Worm (Caenorhabditis elegans) whole organism, L1 larva: ENCODE data around the gene C09E8.1.
"Not testable (repeated sequence)": the region's sequence is repeated elsewhere in the genome, so short reads cannot be mapped to it uniquely, and the experiment has no call there.

ENCODE experiments used
- alr-1 ChIP-seq: fragments of 200-800 bp; sonication (Bioruptor generic); optimal IDR thresholded peaks from 2 replicates; lab custom pipeline; 2018; ENCODE audit warnings: borderline replicate concordance, mild to moderate bottlenecking, missing genetic modification characterization, missing compliant biosample characterization
- ama-1 ChIP-seq: fragments of 150-350 bp; optimal IDR thresholded peaks from 2 replicates; lab custom pipeline; 2014
- blmp-1 ChIP-seq: fragments of 150-350 bp; optimal IDR thresholded peaks from 2 replicates; lab custom pipeline; 2014; ENCODE audit warnings: missing biosample characterization, missing genetic modification characterization
- ceh-63 ChIP-seq: fragments of 200-800 bp; sonication (Bioruptor generic); optimal IDR thresholded peaks from 2 replicates; lab custom pipeline; 2018; ENCODE audit warnings: mild to moderate bottlenecking, missing genetic modification characterization, missing compliant biosample characterization
- ceh-82 ChIP-seq, 3 experiments: fragments of 150-350 bp in 1 of 3; sonication (generic microtip) in 2 of 3; optimal IDR thresholded peaks; 2 replicates each; lab custom pipeline; 2014 to 2017; ENCODE audit warnings: missing biosample characterization in 3 of 3, missing genetic modification characterization in 3 of 3
- ces-1 ChIP-seq: fragments of 150-350 bp; optimal IDR thresholded peaks from 2 replicates; lab custom pipeline; 2014; ENCODE audit warnings: missing biosample characterization, missing genetic modification reagents, missing genetic modification characterization
- dsc-1 ChIP-seq: sonication (generic microtip); optimal IDR thresholded peaks from 2 replicates; lab custom pipeline; 2016; ENCODE audit warnings: mild to moderate bottlenecking, missing genetic modification characterization, missing compliant biosample characterization
- elt-2 ChIP-seq: sonication (generic microtip); optimal IDR thresholded peaks from 2 replicates; lab custom pipeline; 2016; ENCODE audit warnings: missing genetic modification characterization, mild to moderate bottlenecking, inconsistent platforms, missing compliant biosample characterization, missing genetic modification reagents
- elt-3 ChIP-seq, 6 experiments: fragments of 150-350 bp in 1 of 6; sonication (generic microtip); optimal IDR thresholded peaks; 2 replicates each; lab custom pipeline; 2017 to 2018; ENCODE audit warnings: missing biosample characterization in 6 of 6, missing genetic modification characterization in 6 of 6, inconsistent platforms in 1 of 6
- grh-1 ChIP-seq: fragments of 200-800 bp; sonication (Bioruptor generic); IDR thresholded peaks from 2 replicates; pipeline ENCODE4 v1.3.6; 2022; ENCODE audit warnings: missing genetic modification reagents, missing genetic modification characterization, missing compliant biosample characterization
- irx-1 ChIP-seq: sonication (generic microtip); optimal IDR thresholded peaks from 2 replicates; lab custom pipeline; 2016; ENCODE audit warnings: missing genetic modification characterization, missing compliant biosample characterization
- jun-1 ChIP-seq: fragments of 150-350 bp; optimal IDR thresholded peaks from 2 replicates; lab custom pipeline; 2014; ENCODE audit warnings: missing biosample characterization, missing genetic modification reagents, missing genetic modification characterization
- lin-13 ChIP-seq: fragments of 150-350 bp; optimal IDR thresholded peaks from 2 replicates; lab custom pipeline; 2014; ENCODE audit warnings: missing biosample characterization, missing genetic modification reagents, missing genetic modification characterization
- lin-35 ChIP-seq, 2 experiments: fragments of 150-350 bp; optimal IDR thresholded peaks; 2 replicates each; lab custom pipeline; 2014; ENCODE audit warnings: missing biosample characterization in 2 of 2, missing genetic modification characterization in 2 of 2, missing genetic modification reagents in 2 of 2
- lir-3 ChIP-seq: sonication (generic microtip); optimal IDR thresholded peaks from 2 replicates; lab custom pipeline; 2016; ENCODE audit warnings: mild to moderate bottlenecking, missing genetic modification characterization, moderate library complexity, missing compliant biosample characterization; ENCODE audit not compliant: poor library complexity
- lsy-2 ChIP-seq, 2 experiments: fragments of 150-350 bp; optimal IDR thresholded peaks; 2 replicates each; lab custom pipeline; 2014; ENCODE audit warnings: missing biosample characterization in 2 of 2, missing genetic modification characterization in 2 of 2
- mef-2 ChIP-seq: fragments of 150-350 bp; optimal IDR thresholded peaks from 2 replicates; lab custom pipeline; 2014; ENCODE audit warnings: missing biosample characterization, missing genetic modification characterization
- nhr-11 ChIP-seq: fragments of 150-350 bp; optimal IDR thresholded peaks from 2 replicates; lab custom pipeline; 2014; ENCODE audit warnings: missing biosample characterization, missing genetic modification characterization
- nhr-237 ChIP-seq: fragments of 150-350 bp; optimal IDR thresholded peaks from 2 replicates; lab custom pipeline; 2014; ENCODE audit warnings: missing biosample characterization, missing genetic modification characterization
- nhr-47 ChIP-seq: sonication (generic microtip); optimal IDR thresholded peaks from 2 replicates; lab custom pipeline; 2016; ENCODE audit warnings: mild to moderate bottlenecking, missing genetic modification characterization, moderate library complexity, missing compliant biosample characterization
- nhr-71 ChIP-seq: sonication (generic microtip); optimal IDR thresholded peaks from 2 replicates; lab custom pipeline; 2016; ENCODE audit warnings: mild to moderate bottlenecking, missing genetic modification characterization, moderate library complexity, missing compliant biosample characterization
- nhr-76 ChIP-seq: sonication (generic microtip); optimal IDR thresholded peaks from 2 replicates; lab custom pipeline; 2017; ENCODE audit warnings: missing biosample characterization, missing genetic modification characterization
- nhr-84 ChIP-seq: sonication (generic microtip); optimal IDR thresholded peaks from 2 replicates; lab custom pipeline; 2017; ENCODE audit warnings: missing biosample characterization, missing genetic modification characterization
- pag-3 ChIP-seq: sonication (generic microtip); optimal IDR thresholded peaks from 2 replicates; lab custom pipeline; 2017; ENCODE audit warnings: missing genetic modification characterization, mild to moderate bottlenecking, missing compliant biosample characterization, antibody characterized with exemption, borderline replicate concordance; ENCODE audit not compliant: insufficient read depth
- pqm-1 ChIP-seq: sonication (generic microtip); optimal IDR thresholded peaks from 3 replicates; lab custom pipeline; 2017; ENCODE audit warnings: missing biosample characterization, missing genetic modification characterization
- rnt-1 ChIP-seq: sonication (generic microtip); optimal IDR thresholded peaks from 2 replicates; lab custom pipeline; 2016; ENCODE audit warnings: mild to moderate bottlenecking, missing genetic modification characterization, moderate library complexity, missing compliant biosample characterization
- snu-23 ChIP-seq: sonication (generic microtip); optimal IDR thresholded peaks from 2 replicates; lab custom pipeline; 2016; ENCODE audit warnings: missing genetic modification characterization, missing compliant biosample characterization
- sptf-1 ChIP-seq: fragments of 150-350 bp; optimal IDR thresholded peaks from 2 replicates; lab custom pipeline; 2014; ENCODE audit warnings: missing biosample characterization, missing genetic modification characterization
- sup-37 ChIP-seq: fragments of 200-800 bp; sonication (Bioruptor generic); optimal IDR thresholded peaks from 2 replicates; lab custom pipeline; 2018; ENCODE audit warnings: mild to moderate bottlenecking, missing genetic modification characterization, missing compliant biosample characterization
- tbx-2 ChIP-seq: sonication (generic microtip); optimal IDR thresholded peaks from 2 replicates; lab custom pipeline; 2016; ENCODE audit warnings: missing genetic modification characterization, missing compliant biosample characterization
- tlp-1 ChIP-seq: fragments of 150-350 bp; optimal IDR thresholded peaks from 2 replicates; lab custom pipeline; 2014; ENCODE audit warnings: missing biosample characterization, missing genetic modification characterization
- xbp-1 ChIP-seq: sonication (generic microtip); optimal IDR thresholded peaks from 2 replicates; lab custom pipeline; 2016; ENCODE audit warnings: missing genetic modification characterization, missing compliant biosample characterization
- zag-1 ChIP-seq: fragments of 150-350 bp; optimal IDR thresholded peaks from 2 replicates; lab custom pipeline; 2014; ENCODE audit warnings: missing biosample characterization, missing genetic modification characterization

Gene C09E8.1

DNA sequence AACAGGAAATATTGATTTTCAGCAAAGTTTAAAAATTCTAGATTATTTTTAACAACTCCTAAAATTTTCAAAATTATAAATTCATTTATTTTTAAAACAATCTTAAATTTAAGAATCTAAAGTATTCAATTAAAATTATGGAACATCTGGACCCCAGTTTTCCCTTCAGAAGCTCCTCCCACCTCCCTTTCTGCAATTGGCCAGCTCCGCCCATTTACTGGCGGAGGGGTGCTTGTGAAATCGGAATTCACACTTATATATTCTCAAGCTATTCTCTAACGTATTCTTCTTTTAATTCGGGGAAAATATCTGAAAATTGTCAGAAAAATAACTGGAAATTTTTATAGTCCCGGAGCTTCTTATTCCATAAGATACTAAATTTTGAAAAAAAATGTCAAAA lies 40.5 kb upstream of the C09E8.1 start, which contains the start of gene mab-9:
Gene mab-9, plus strand, starts transcription at position 260 of the 400 bp plus-strand sequence.
- TF ChIP-seq blmp-1 (no peak), lsy-2 (tag; optimal IDR thresholded peaks at IDR 0.05; lab: Kevin White, UChicago) (peak in 1 of 2 experiments; percentile 7)

DNA sequence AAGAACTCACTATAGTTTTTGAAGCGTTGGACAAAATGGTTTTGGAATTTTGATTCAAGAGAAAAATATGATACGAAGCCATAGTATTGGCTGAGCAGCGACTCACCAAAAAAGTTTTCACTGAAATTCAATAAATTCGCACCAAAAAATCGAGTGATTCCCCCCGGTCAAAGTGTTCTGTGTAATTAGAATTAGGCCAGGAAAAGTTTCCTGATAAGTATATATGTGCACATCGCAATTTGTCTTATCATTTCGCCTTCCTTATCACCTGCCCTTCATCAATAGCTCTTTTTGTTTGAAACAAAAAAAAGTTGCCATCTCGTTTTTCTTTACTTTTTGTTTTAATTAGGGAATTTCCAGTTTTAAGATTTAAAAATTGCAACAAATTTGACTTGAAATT lies 34.6 kb upstream of the C09E8.1 start:
- TF ChIP-seq lin-35 (GFP tag; optimal IDR thresholded peaks at IDR 0.05; lab: Kevin White, UChicago) (no peak), nhr-11 (tag; lab: Kevin White, UChicago) (no peak), lir-3 (tag; lab: Kevin White, UChicago) (no peak), elt-2 (tag; lab: Kevin White, UChicago) (peak; percentile 51)

DNA sequence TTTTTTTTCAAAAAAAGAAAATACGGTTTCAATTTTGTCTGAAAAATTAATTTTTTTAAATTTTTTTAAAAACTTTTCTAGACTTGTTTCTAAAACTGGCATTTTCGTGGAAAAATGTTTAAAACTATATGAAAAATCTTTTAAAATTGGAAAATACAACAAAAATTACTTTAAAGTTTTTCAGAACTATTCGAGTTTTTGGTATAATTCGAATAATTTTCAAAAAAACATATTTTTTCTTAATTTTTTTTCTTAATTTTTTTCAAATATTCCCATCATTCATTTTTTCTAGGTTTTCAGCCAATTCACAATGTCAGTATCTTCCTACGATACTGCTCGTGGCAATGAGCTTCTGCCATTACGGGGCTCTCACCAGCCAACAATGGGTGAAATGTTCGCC lies 34.0 kb upstream of the C09E8.1 start, which contains the start of gene slc-36.2:
Gene slc-36.2, plus strand, starts transcription at position 301 of the 400 bp plus-strand sequence.
- TF ChIP-seq tlp-1 (tag; lab: Kevin White, UChicago) (no peak), zag-1 (tag; lab: Kevin White, UChicago) (no peak), jun-1 (tag; lab: Kevin White, UChicago) (no peak), irx-1 (tag; lab: Kevin White, UChicago) (no peak), elt-3 (tag; optimal IDR thresholded peaks at IDR 0.05; lab: Kevin White, UChicago) (no peak), nhr-76 (no peak), mef-2 (tag; lab: Kevin White, UChicago) (no peak), pqm-1 (tag; lab: Kevin White, UChicago) (no peak), lin-35 (GFP tag; optimal IDR thresholded peaks at IDR 0.05; lab: Kevin White, UChicago) (no peak)

DNA sequence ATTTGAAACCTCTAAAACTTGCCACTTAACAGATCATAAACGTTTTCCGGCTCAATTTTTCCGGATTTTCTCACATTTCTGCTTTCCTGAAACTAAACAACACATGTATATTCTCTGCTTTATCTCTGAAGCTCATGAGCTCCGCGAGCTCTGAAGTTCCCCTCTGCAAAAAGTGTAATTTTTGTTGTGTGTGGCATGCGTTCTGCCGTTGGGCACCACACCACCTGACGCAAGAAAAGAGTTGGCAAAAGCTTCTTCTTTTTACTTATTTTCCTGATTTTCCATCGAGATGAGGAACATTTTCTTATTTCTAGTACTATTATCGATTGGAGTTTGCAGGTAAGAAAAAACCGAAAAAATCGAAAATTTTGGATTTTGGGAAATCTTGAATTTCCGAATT lies 29.9 kb upstream of the C09E8.1 start, which contains the start of gene lgc-34:
Gene lgc-34, plus strand, starts transcription at position 200 of the 400 bp plus-strand sequence.
- peak; percentile 36 for TF ChIP-seq rnt-1 (tag; lab: Kevin White, UChicago)
- peak; percentile 99 for TF ChIP-seq pag-3 (tag; lab: Kevin White, UChicago)
- no peak for TF ChIP-seq sup-37

DNA sequence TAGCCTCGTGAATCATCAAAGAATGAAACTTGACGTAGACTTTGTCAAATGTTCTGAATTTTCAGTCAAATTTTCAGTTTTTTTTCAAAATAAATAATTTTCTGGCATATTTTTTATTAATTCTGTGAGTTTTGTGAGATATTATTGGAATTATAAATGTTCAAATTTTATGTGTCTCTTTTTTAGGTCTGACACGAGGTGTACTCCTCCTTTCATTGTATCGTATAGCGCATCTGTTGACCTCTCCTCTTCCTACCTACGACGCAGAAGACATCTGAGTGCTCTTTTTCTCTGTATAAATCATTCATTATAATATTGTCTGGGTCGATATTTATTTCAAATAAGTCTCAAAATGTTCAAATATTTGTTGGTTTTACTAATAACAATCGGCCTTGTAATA lies 21.1 kb upstream of the C09E8.1 start, which contains the start of gene T27A1.3:
Gene T27A1.3, plus strand, starts transcription at position 301 of the 400 bp plus-strand sequence.
- not testable (repeated sequence) for TF ChIP-seq elt-2, pqm-1, nhr-84 (tag; lab: Kevin White, UChicago)

DNA sequence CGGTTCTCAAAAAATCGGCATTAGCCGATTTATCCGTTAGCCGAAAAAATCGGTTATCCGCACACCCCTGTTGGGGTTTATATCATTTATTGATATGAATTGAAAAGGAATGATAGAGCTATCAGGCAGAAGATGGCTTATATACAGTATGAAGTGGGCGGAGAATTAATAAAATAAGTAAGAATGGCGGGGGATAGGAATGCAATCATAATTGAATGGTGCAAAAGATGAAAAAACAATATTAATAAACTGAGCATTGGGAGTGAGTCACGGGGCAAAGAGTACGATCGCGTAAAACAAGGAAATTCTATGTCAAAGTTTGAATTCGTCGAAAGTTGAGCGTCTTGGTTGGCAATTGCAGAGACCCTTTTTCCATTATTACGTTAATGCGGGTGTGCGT lies 19.5 kb upstream of the C09E8.1 start, which contains the start of gene T27A1.2:
Gene T27A1.2, minus strand, starts transcription at position 101 of the 400 bp plus-strand sequence.
- TF ChIP-seq xbp-1 (tag; lab: Kevin White, UChicago) (no peak), ama-1 (lab: Kevin White, UChicago) (no peak), sptf-1 (tag; lab: Kevin White, UChicago) (no peak)

DNA sequence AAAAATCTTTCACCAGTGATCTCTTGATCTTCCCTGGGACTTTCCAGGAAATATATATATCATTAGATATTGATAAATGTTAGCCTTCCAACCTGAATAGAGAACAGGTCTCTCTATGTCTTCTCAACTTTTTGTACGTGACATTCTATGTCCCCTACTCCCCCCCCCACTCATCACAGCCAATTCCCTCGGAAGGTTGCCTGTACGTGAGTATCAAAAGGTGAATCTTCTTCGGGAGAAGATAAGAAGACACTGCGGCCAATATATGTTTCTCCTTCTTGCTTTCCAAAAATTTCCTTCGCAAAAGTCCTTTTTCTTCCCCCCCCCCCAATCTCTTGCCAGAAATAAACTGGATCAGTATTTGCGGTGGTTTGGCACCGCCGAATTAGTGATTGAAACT lies 13.9 kb upstream of the C09E8.1 start:
- no peak for TF ChIP-seq pqm-1 (tag; lab: Kevin White, UChicago)
- no peak for TF ChIP-seq ceh-82 (tag; optimal IDR thresholded peaks at IDR 0.05; lab: Kevin White, UChicago)
- TF ChIP-seq elt-3 (tag; optimal IDR thresholded peaks at IDR 0.05; lab: Kevin White, UChicago) = peak in 1 of 6 experiments; percentile 76
- no peak for TF ChIP-seq sup-37
- TF ChIP-seq blmp-1 = peak; percentile 87
- no peak for TF ChIP-seq nhr-47 (tag; lab: Kevin White, UChicago)

DNA sequence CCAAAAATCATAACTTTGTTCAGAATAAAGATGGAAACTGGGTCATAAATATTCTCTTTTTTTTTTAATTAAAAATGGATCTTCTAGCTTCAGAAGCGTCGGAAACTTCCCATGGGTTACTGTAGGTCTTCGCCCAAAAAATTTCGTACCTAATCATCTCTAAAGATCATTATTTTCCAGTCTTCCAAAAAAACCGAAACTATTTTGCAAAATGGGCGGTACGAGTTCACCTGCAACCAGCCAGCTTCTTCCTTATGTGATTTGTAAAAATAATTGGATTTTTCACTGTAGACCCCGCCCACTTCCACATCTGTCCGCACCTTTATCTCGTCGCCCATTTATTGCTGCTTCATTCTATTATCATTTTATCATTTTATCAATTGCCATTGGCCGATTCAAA lies 9.9 kb upstream of the C09E8.1 start, which contains the start of gene mlt-10:
Gene mlt-10, plus strand, starts transcription at position 301 of the 400 bp plus-strand sequence.
- no peak for TF ChIP-seq snu-23 (GFP tag; lab: Kevin White, UChicago)
- TF ChIP-seq nhr-237 (tag; lab: Kevin White, UChicago) = no peak
- no peak for TF ChIP-seq tbx-2 (tag; lab: Kevin White, UChicago)
- no peak for TF ChIP-seq jun-1 (tag; lab: Kevin White, UChicago)
- no peak for TF ChIP-seq nhr-11 (tag; lab: Kevin White, UChicago)
- no peak for TF ChIP-seq ces-1 (GFP tag; lab: Kevin White, UChicago)
- TF ChIP-seq sup-37 = no peak
- TF ChIP-seq alr-1 = no peak
- TF ChIP-seq ceh-63 (GFP tag; lab: Kevin White, UChicago) = no peak
- no peak for TF ChIP-seq tlp-1 (tag; lab: Kevin White, UChicago)
- TF ChIP-seq ama-1 (lab: Kevin White, UChicago) = no peak
- no peak for TF ChIP-seq lin-13
- TF ChIP-seq zag-1 (tag; lab: Kevin White, UChicago) = no peak
- TF ChIP-seq blmp-1 = no peak
- no peak for TF ChIP-seq nhr-71 (tag; lab: Kevin White, UChicago)
- no peak for TF ChIP-seq dsc-1 (tag; lab: Kevin White, UChicago)
- TF ChIP-seq grh-1 (GFP tag; lab: Robert Waterston, UW) = no peak
- TF ChIP-seq xbp-1 (tag; lab: Kevin White, UChicago) = no peak
